Worm (Caenorhabditis elegans) whole organism, L2 larva: ENCODE measurements around the gene pptr-2.

Experiments used
- C34F6.9 ChIP-seq: fragments of 150-350 bp; optimal IDR thresholded peaks from 2 replicates; lab custom pipeline; 2014; ENCODE audit warnings: missing biosample characterization, missing genetic modification characterization
- F13H6.1 ChIP-seq: sonication (generic microtip); optimal IDR thresholded peaks from 2 replicates; lab custom pipeline; 2016; ENCODE audit warnings: missing genetic modification characterization, missing compliant biosample characterization
- R02D3.7 ChIP-seq: fragments of 150-350 bp; optimal IDR thresholded peaks from 2 replicates; lab custom pipeline; 2014; ENCODE audit warnings: missing biosample characterization, missing genetic modification characterization
- Y55F3AM.14 ChIP-seq: fragments of 200-800 bp; sonication (Bioruptor generic); optimal IDR thresholded peaks from 2 replicates; lab custom pipeline; 2018; ENCODE audit warnings: mild to moderate bottlenecking, missing genetic modification characterization, missing compliant biosample characterization
- ZK546.5 ChIP-seq: sonication (generic microtip); optimal IDR thresholded peaks from 2 replicates; lab custom pipeline; 2017; ENCODE audit warnings: missing biosample characterization, missing genetic modification characterization
- alr-1 ChIP-seq: fragments of 150-350 bp; optimal IDR thresholded peaks from 2 replicates; lab custom pipeline; 2014; ENCODE audit warnings: missing biosample characterization, missing genetic modification characterization
- aly-2 ChIP-seq: fragments of 150-350 bp; optimal IDR thresholded peaks from 2 replicates; lab custom pipeline; 2014; ENCODE audit warnings: missing biosample characterization, missing genetic modification characterization
- ama-1 ChIP-seq: fragments of 150-350 bp; optimal IDR thresholded peaks from 2 replicates; lab custom pipeline; 2018; ENCODE audit warnings: inconsistent platforms
- blmp-1 ChIP-seq: sonication (generic microtip); optimal IDR thresholded peaks from 2 replicates; lab custom pipeline; 2017; ENCODE audit warnings: missing genetic modification characterization, mild to moderate bottlenecking, missing compliant biosample characterization, antibody characterized with exemption, moderate library complexity; ENCODE audit not compliant: insufficient read depth
- ceh-16 ChIP-seq: fragments of 150-350 bp; optimal IDR thresholded peaks from 2 replicates; lab custom pipeline; 2014; ENCODE audit warnings: missing biosample characterization, missing genetic modification characterization
- ceh-82 ChIP-seq: fragments of 150-350 bp; optimal IDR thresholded peaks from 2 replicates; lab custom pipeline; 2014; ENCODE audit warnings: missing biosample characterization, missing genetic modification characterization
- crh-2 ChIP-seq: sonication (generic microtip); optimal IDR thresholded peaks from 2 replicates; lab custom pipeline; 2017; ENCODE audit warnings: missing biosample characterization, missing genetic modification characterization
- dmd-4 ChIP-seq: sonication (generic microtip); optimal IDR thresholded peaks from 2 replicates; lab custom pipeline; 2017; ENCODE audit warnings: missing biosample characterization, missing genetic modification characterization
- egl-27 ChIP-seq: sonication (generic microtip); optimal IDR thresholded peaks from 3 replicates; lab custom pipeline; 2017; ENCODE audit warnings: missing biosample characterization, missing genetic modification reagents, missing genetic modification characterization
- elt-1 ChIP-seq: fragments of 150-350 bp; optimal IDR thresholded peaks from 2 replicates; lab custom pipeline; 2014; ENCODE audit warnings: missing biosample characterization, missing genetic modification characterization
- elt-3 ChIP-seq: sonication (generic microtip); optimal IDR thresholded peaks from 2 replicates; lab custom pipeline; 2017; ENCODE audit warnings: missing biosample characterization, missing genetic modification characterization
- fos-1 ChIP-seq: fragments of 150-350 bp; optimal IDR thresholded peaks from 2 replicates; lab custom pipeline; 2014; ENCODE audit warnings: missing biosample characterization, missing genetic modification characterization
- gmeb-1 ChIP-seq: fragments of 150-350 bp; optimal IDR thresholded peaks from 2 replicates; lab custom pipeline; 2014; ENCODE audit warnings: missing biosample characterization, missing genetic modification characterization
- lin-11 ChIP-seq: fragments of 150-350 bp; sonication (generic microtip); optimal IDR thresholded peaks from 2 replicates; lab custom pipeline; 2014; ENCODE audit warnings: missing biosample characterization, missing genetic modification characterization, inconsistent platforms, mixed read lengths
- lin-13 ChIP-seq: fragments of 150-350 bp; optimal IDR thresholded peaks from 2 replicates; lab custom pipeline; 2014; ENCODE audit warnings: missing biosample characterization, missing genetic modification reagents, missing genetic modification characterization
- lin-39 ChIP-seq: fragments of 150-350 bp; optimal IDR thresholded peaks from 2 replicates; lab custom pipeline; 2014; ENCODE audit warnings: missing biosample characterization, missing genetic modification reagents, missing genetic modification characterization
- lsy-2 ChIP-seq, 2 experiments: fragments of 150-350 bp in 1 of 2; sonication (generic microtip) in 1 of 2; optimal IDR thresholded peaks; 2 replicates each; lab custom pipeline; 2014 to 2017; ENCODE audit warnings: missing biosample characterization in 2 of 2, missing genetic modification characterization in 2 of 2
- mab-5 ChIP-seq: fragments of 150-350 bp; optimal IDR thresholded peaks from 2 replicates; lab custom pipeline; 2014; ENCODE audit warnings: missing biosample characterization, missing genetic modification characterization
- mbf-1 ChIP-seq: sonication (generic microtip); optimal IDR thresholded peaks from 2 replicates; lab custom pipeline; 2017; ENCODE audit warnings: missing biosample characterization, missing genetic modification characterization
- mdl-1 ChIP-seq, 2 experiments: fragments of 150-350 bp in 1 of 2; sonication (generic microtip) in 1 of 2; optimal IDR thresholded peaks; 2 replicates each; lab custom pipeline; 2017; ENCODE audit warnings: missing biosample characterization in 2 of 2, missing genetic modification characterization in 2 of 2
- nhr-10 ChIP-seq: sonication (generic microtip); optimal IDR thresholded peaks from 2 replicates; lab custom pipeline; 2017; ENCODE audit warnings: missing biosample characterization, missing genetic modification characterization
- nhr-11 ChIP-seq: fragments of 150-350 bp; optimal IDR thresholded peaks from 2 replicates; lab custom pipeline; 2014; ENCODE audit warnings: missing biosample characterization, missing genetic modification characterization
- nhr-12 ChIP-seq: fragments of 150-350 bp; optimal IDR thresholded peaks from 2 replicates; lab custom pipeline; 2014; ENCODE audit warnings: missing biosample characterization, missing genetic modification characterization
- nhr-129 ChIP-seq: fragments of 150-350 bp; optimal IDR thresholded peaks from 2 replicates; lab custom pipeline; 2014; ENCODE audit warnings: missing biosample characterization, missing genetic modification characterization
- nhr-21 ChIP-seq: fragments of 150-350 bp; optimal IDR thresholded peaks from 2 replicates; lab custom pipeline; 2014; ENCODE audit warnings: missing biosample characterization, missing genetic modification characterization
- nhr-23 ChIP-seq: fragments of 150-350 bp; optimal IDR thresholded peaks from 2 replicates; lab custom pipeline; 2014; ENCODE audit warnings: missing biosample characterization, missing genetic modification reagents, missing genetic modification characterization
- nhr-237 ChIP-seq: fragments of 150-350 bp; optimal IDR thresholded peaks from 2 replicates; lab custom pipeline; 2014; ENCODE audit warnings: missing biosample characterization, missing genetic modification characterization
- nhr-25 ChIP-seq: fragments of 150-350 bp; sonication (generic microtip); optimal IDR thresholded peaks from 3 replicates; lab custom pipeline; 2014; ENCODE audit warnings: missing biosample characterization, missing genetic modification characterization
- nhr-6 ChIP-seq: fragments of 150-350 bp; optimal IDR thresholded peaks from 2 replicates; lab custom pipeline; 2014; ENCODE audit warnings: missing biosample characterization, missing genetic modification characterization
- nhr-77 ChIP-seq: fragments of 150-350 bp; optimal IDR thresholded peaks from 2 replicates; lab custom pipeline; 2014; ENCODE audit warnings: missing biosample characterization, missing genetic modification characterization
- peb-1 ChIP-seq: fragments of 150-350 bp; optimal IDR thresholded peaks from 2 replicates; lab custom pipeline; 2014; ENCODE audit warnings: missing biosample characterization, missing genetic modification characterization
- sem-4 ChIP-seq: fragments of 150-350 bp; optimal IDR thresholded peaks from 2 replicates; lab custom pipeline; 2014; ENCODE audit warnings: missing biosample characterization, missing genetic modification reagents, missing genetic modification characterization
- skn-1 ChIP-seq: sonication (generic microtip); optimal IDR thresholded peaks from 2 replicates; lab custom pipeline; 2017; ENCODE audit warnings: missing biosample characterization, missing genetic modification characterization
- sma-3 ChIP-seq: sonication (generic microtip); optimal IDR thresholded peaks from 2 replicates; lab custom pipeline; 2016; ENCODE audit warnings: missing genetic modification reagents, missing genetic modification characterization, missing compliant biosample characterization
- sma-9 ChIP-seq, 2 experiments: fragments of 150-350 bp in 1 of 2; sonication (generic microtip) in 1 of 2; optimal IDR thresholded peaks; 2 replicates each; lab custom pipeline; 2014 to 2016; ENCODE audit warnings: missing genetic modification characterization in 2 of 2, mild to moderate bottlenecking in 1 of 2, missing biosample characterization in 1 of 2, missing compliant biosample characterization in 1 of 2, missing genetic modification reagents in 1 of 2, moderate library complexity in 1 of 2
- snpc-4 ChIP-seq: fragments of 150-350 bp; optimal IDR thresholded peaks from 2 replicates; lab custom pipeline; 2014; ENCODE audit warnings: missing biosample characterization, missing genetic modification characterization
- unc-39 ChIP-seq: fragments of 150-350 bp; optimal IDR thresholded peaks from 2 replicates; lab custom pipeline; 2014; ENCODE audit warnings: missing biosample characterization, missing genetic modification characterization
- unc-55 ChIP-seq: fragments of 150-350 bp; sonication (generic microtip); optimal IDR thresholded peaks from 3 replicates; lab custom pipeline; 2014; ENCODE audit warnings: missing biosample characterization, missing genetic modification reagents, missing genetic modification characterization
- unc-62 ChIP-seq: fragments of 150-350 bp; optimal IDR thresholded peaks from 2 replicates; lab custom pipeline; 2014; ENCODE audit warnings: missing biosample characterization, missing genetic modification reagents, missing genetic modification characterization
- zag-1 ChIP-seq: fragments of 150-350 bp; optimal IDR thresholded peaks from 2 replicates; lab custom pipeline; 2014; ENCODE audit warnings: missing biosample characterization, missing genetic modification characterization
- ztf-1 ChIP-seq: fragments of 200-800 bp; sonication (Bioruptor generic); conservative IDR thresholded peaks from 2 replicates; pipeline ENCODE4 v1.3.6; 2022; ENCODE audit warnings: missing genetic modification characterization, missing compliant biosample characterization
- ztf-11 ChIP-seq: sonication (generic microtip); optimal IDR thresholded peaks from 2 replicates; lab custom pipeline; 2017; ENCODE audit warnings: missing biosample characterization, missing genetic modification characterization
- ztf-4 ChIP-seq: fragments of 150-350 bp; optimal IDR thresholded peaks from 2 replicates; lab custom pipeline; 2014; ENCODE audit warnings: missing biosample characterization, missing genetic modification characterization

Gene pptr-2

DNA sequence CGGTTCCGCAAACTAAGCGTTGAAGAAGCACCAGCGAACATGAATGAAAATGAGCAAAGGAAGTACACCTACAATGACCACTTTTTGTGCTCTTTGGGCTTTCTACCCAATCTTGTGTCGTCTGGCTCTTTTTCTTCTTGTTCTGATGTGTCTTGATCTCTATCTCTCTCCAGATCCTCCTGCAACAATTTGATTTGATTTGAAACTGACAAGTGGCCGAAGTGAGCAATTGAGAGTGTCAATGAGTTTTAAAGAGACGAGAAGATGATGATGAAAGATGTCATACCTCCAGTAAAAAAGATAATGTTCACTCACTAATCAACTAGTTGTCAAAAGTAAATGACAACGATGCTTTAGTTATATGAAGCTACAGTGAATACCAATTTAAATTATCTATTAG lies at the start of gene pptr-2:
Gene pptr-2, minus strand, starts transcription at position 184 of the 400 bp plus-strand sequence.
- TF ChIP-seq nhr-12 (tag; lab: Kevin White, UChicago) (no peak), nhr-6 (no peak), dmd-4 (tag; lab: Kevin White, UChicago) (no peak), nhr-11 (tag; lab: Kevin White, UChicago) (no peak), C34F6.9 (tag; lab: Kevin White, UChicago) (peak; percentile 16), elt-3 (tag; lab: Kevin White, UChicago) (no peak), gmeb-1 (tag; lab: Kevin White, UChicago) (no peak), nhr-129 (tag; lab: Kevin White, UChicago) (peak; percentile 59), sem-4 (peak; percentile 22), F13H6.1 (tag; lab: Kevin White, UChicago) (peak; percentile 41), sma-3 (GFP tag; lab: Kevin White, UChicago) (no peak), sma-9 (GFP tag; optimal IDR thresholded peaks at IDR 0.05; lab: Kevin White, UChicago) (peak; percentile 14), sma-9 (tag; optimal IDR thresholded peaks at IDR 0.05; lab: Kevin White, UChicago) (no peak)
- TF ChIP-seq, all 48 proteins: peak for 5

DNA sequence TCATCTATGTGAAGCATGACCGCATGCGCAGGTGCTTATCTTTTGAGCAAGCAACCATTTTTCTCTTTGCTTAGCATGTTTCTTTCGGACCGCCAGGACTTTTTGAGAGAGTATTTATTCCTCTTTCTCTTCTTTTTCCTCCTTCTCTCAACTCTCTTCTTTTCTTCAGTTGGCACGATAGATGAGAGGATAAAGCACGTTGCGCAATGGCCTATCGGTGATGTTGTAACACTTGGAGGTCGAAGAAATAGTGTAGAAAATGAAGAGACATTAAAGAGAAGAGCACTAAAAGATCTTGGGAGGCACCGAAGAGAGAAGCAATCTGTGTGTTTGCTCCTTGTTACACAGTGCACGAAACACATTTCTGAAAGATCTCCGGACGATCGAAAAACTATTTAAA lies 49.0 kb upstream of the pptr-2 start:
- TF ChIP-seq sem-4, result no peak
- no peak for TF ChIP-seq ztf-1 (GFP tag; lab: Robert Waterston, UW)
- no peak for TF ChIP-seq nhr-11 (tag; lab: Kevin White, UChicago)
- TF ChIP-seq Y55F3AM.14, result peak; percentile 5
- TF ChIP-seq ceh-82 (tag; lab: Kevin White, UChicago), result no peak
- TF ChIP-seq blmp-1 (tag; lab: Kevin White, UChicago), result no peak
- no peak for TF ChIP-seq nhr-12 (tag; lab: Kevin White, UChicago)
- peak; percentile 33 for TF ChIP-seq lin-13 (GFP tag; lab: Kevin White, UChicago)
- TF ChIP-seq skn-1 (tag; lab: Kevin White, UChicago), result no peak
- TF ChIP-seq nhr-10 (tag; lab: Kevin White, UChicago), result no peak
- no peak for TF ChIP-seq R02D3.7 (tag; lab: Kevin White, UChicago)
- peak; percentile 77 for TF ChIP-seq nhr-129 (tag; lab: Kevin White, UChicago)
- no peak for TF ChIP-seq nhr-23
- TF ChIP-seq crh-2 (tag; lab: Kevin White, UChicago), result no peak
- TF ChIP-seq lin-39 (tag; lab: Kevin White, UChicago), result no peak
- no peak for TF ChIP-seq ztf-4 (tag; lab: Kevin White, UChicago)
- no peak for TF ChIP-seq ama-1 (lab: Kevin White, UChicago)
- no peak for TF ChIP-seq ceh-16
- peak in 1 of 2 experiments; percentile 62 for TF ChIP-seq lsy-2 (tag; optimal IDR thresholded peaks at IDR 0.05; lab: Kevin White, UChicago)
- TF ChIP-seq unc-39 (tag; lab: Kevin White, UChicago), result no peak
- no peak for TF ChIP-seq snpc-4 (tag; lab: Kevin White, UChicago)
- no peak for TF ChIP-seq peb-1 (tag; lab: Kevin White, UChicago)
- TF ChIP-seq ztf-11, result no peak
- no peak for TF ChIP-seq nhr-21 (tag; lab: Kevin White, UChicago)
- TF ChIP-seq nhr-6, result no peak
- TF ChIP-seq alr-1 (tag; lab: Kevin White, UChicago), result no peak
- TF ChIP-seq mbf-1, result no peak
- peak; percentile 84 for TF ChIP-seq F13H6.1 (tag; lab: Kevin White, UChicago)
- TF ChIP-seq unc-62 (GFP tag; lab: Kevin White, UChicago), result no peak
- no peak for TF ChIP-seq nhr-237
- TF ChIP-seq unc-55 (GFP tag; lab: Kevin White, UChicago), result peak; percentile 29
- peak; percentile 61 for TF ChIP-seq sma-9 (GFP tag; optimal IDR thresholded peaks at IDR 0.05; lab: Kevin White, UChicago)
- TF ChIP-seq sma-9 (tag; optimal IDR thresholded peaks at IDR 0.05; lab: Kevin White, UChicago), result no peak
- TF ChIP-seq elt-3 (tag; lab: Kevin White, UChicago), result no peak
- TF ChIP-seq ZK546.5 (tag; lab: Kevin White, UChicago), result no peak
- peak; percentile 68 for TF ChIP-seq C34F6.9 (tag; lab: Kevin White, UChicago)
- no peak for TF ChIP-seq sma-3 (GFP tag; lab: Kevin White, UChicago)
- TF ChIP-seq lin-11 (tag; lab: Kevin White, UChicago), result no peak
- TF ChIP-seq zag-1 (tag; lab: Kevin White, UChicago), result no peak
- TF ChIP-seq mdl-1 (tag; optimal IDR thresholded peaks at IDR 0.05; lab: Kevin White, UChicago), result peak; percentile 19 to 37
- no peak for TF ChIP-seq gmeb-1 (tag; lab: Kevin White, UChicago)
- no peak for TF ChIP-seq egl-27 (tag; lab: Kevin White, UChicago)
- no peak for TF ChIP-seq nhr-25 (tag; lab: Kevin White, UChicago)
- no peak for TF ChIP-seq elt-1 (tag; lab: Kevin White, UChicago)
- TF ChIP-seq nhr-77 (tag; lab: Kevin White, UChicago), result no peak
- peak; percentile 38 for TF ChIP-seq mab-5
- no peak for TF ChIP-seq dmd-4 (tag; lab: Kevin White, UChicago)
- no peak for TF ChIP-seq aly-2 (tag; lab: Kevin White, UChicago)
- no peak for TF ChIP-seq fos-1 (tag; lab: Kevin White, UChicago)
